Worm (Caenorhabditis elegans): Measurements from ENCODE around the gene eif-1.A.

eif-1.A gene

DNA sequence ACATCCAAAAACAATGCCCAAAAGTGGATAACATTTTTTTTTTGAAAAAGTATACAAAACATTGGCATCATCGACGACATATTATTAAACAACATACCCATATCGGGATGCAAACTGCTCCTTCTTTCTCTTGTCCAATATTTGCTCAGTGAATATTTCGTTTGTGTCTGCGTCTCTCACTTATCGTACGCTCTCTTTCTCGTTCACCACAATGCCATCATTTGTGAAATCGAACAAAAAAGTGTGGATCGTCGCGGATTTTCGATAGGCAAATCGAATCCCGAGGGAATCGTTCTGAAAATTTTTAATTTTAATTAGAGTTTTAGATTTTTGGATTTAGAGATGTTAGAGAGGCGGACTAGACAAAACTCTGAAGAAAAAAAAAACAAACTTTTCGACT is 36.1 kb downstream of the eif-1.A start, which contains the start of gene tat-2:
TSS of gene tat-2 (minus strand) at position 101 of the 400 bp plus-strand sequence.
- TF ChIP-seq nhr-237 (tag; optimal IDR thresholded peaks at IDR 0.05) (no peak), pha-4 (tag; optimal IDR thresholded peaks at IDR 0.05) (peak; percentile 58)

DNA sequence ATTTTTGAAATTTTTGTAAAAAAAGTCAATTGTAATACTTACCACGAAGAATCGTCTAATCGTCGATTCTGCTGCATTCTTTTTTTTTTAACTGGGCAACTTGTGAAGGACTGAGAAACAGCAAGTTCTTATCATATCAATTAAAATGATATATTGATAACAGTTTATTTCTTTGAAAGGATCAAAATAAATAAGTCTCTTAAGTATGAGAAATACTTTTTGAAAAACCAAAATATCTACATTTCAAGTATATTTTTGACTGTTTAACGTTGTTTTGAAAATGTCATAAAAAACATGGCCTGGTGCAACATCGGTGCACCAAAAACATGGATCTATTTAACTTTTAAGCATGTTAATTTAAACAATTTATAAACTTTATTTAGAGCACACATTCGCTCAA is 45.5 kb downstream of the eif-1.A start, which contains the start of gene Y17G9A.2:
TSS of gene Y17G9A.2 (minus strand) at position 101 of the 400 bp plus-strand sequence.
- no peak for TF ChIP-seq lin-39 (tag; optimal IDR thresholded peaks at IDR 0.05)
- TF ChIP-seq ztf-11 (tag; optimal IDR thresholded peaks at IDR 0.05): no peak
- no peak for TF ChIP-seq hmg-11 (tag; optimal IDR thresholded peaks at IDR 0.05)

DNA sequence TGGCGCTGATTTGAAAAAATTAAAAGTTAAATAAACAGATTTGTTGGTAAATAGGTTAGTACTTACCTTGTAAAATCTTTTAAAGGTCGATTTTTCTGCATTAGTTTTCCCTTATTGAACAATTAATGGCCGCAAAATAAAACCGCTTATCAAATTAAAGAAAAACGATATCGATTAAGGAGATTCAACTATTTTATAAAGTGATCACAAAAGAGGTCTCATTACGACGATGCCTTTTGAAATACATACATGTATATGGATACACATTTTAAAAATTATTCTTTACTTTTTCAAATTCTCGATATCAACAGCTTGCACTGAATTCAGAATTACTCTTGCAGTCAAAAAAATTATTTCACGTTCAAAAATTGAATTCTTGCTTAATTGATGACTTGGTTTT is 47.8 kb downstream of the eif-1.A start, which contains the start of gene Y17G9A.3:
TSS of gene Y17G9A.3 (minus strand) at position 101 of the 400 bp plus-strand sequence.
- no peak for TF ChIP-seq lin-39 (tag; optimal IDR thresholded peaks at IDR 0.05)
- no peak for TF ChIP-seq snpc-4 (tag; optimal IDR thresholded peaks at IDR 0.05)
- TF ChIP-seq elt-1 (tag; optimal IDR thresholded peaks at IDR 0.05): no peak
- no peak for TF ChIP-seq zag-1 (tag; optimal IDR thresholded peaks at IDR 0.05)
- TF ChIP-seq fkh-2 (tag; optimal IDR thresholded peaks at IDR 0.05): no peak

DNA sequence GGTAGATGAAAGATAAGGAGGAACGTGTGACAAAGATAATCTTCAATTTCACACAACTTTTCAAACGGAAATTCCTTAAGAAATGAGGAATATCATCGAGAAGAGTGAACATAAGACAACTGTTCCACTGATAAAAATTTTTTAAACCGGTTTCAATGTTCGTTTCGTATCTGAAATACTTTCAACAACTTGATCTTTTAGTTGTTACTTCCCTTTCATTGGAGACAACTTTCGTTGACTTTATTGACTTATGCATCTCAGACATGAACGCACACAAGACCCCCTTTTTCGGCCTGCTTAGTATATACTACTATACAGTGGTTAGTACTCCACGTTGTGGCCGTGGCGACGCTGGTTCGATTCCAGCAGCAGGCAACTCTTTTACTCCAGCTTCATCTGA is 50.7 kb downstream of the eif-1.A start, which contains the start of the genes Y17G9A.4 and str-173:
TSS of gene Y17G9A.4 (minus strand) at position 101 of the 400 bp plus-strand sequence.
TSS of gene str-173 (plus strand) at position 325 of the 400 bp plus-strand sequence.
- TF ChIP-seq lin-39 (tag; optimal IDR thresholded peaks at IDR 0.05): no peak
